Worm (Caenorhabditis elegans) whole organism, midembryonic: Measurements from ENCODE around the gene ntl-2.

Source experiments
- T22C8.4 ChIP-seq: fragments of 200-800 bp; sonication (Bioruptor generic); IDR thresholded peaks from 2 replicates; pipeline ENCODE4 v1.3.6; 2022; ENCODE audit warnings: missing genetic modification characterization, missing compliant biosample characterization
- cog-1 ChIP-seq: sonication (generic microtip); optimal IDR thresholded peaks from 2 replicates; lab custom pipeline; 2016; ENCODE audit warnings: missing genetic modification characterization, missing compliant biosample characterization
- flt-1 ChIP-seq: fragments of 200-800 bp; sonication (Bioruptor generic); IDR thresholded peaks from 2 replicates; pipeline ENCODE4 v1.3.6; 2022; ENCODE audit warnings: missing genetic modification characterization, missing compliant biosample characterization
- klf-2 ChIP-seq: fragments of 200-800 bp; sonication (Bioruptor generic); conservative IDR thresholded peaks from 2 replicates; pipeline ENCODE4 v1.3.6; 2022; ENCODE audit warnings: missing genetic modification reagents, missing genetic modification characterization, missing compliant biosample characterization
- ref-1 ChIP-seq: fragments of 200-800 bp; sonication (Bioruptor generic); conservative IDR thresholded peaks from 2 replicates; pipeline ENCODE4 v1.3.6; 2022; ENCODE audit warnings: missing genetic modification reagents, missing genetic modification characterization, missing compliant biosample characterization
- ztf-23 ChIP-seq: fragments of 200-800 bp; sonication (Bioruptor generic); IDR thresholded peaks from 2 replicates; pipeline ENCODE4 v1.3.6; 2022; ENCODE audit warnings: missing genetic modification reagents, missing genetic modification characterization, missing compliant biosample characterization

- TF ChIP-seq cog-1 (tag; lab: Kevin White, UChicago) (no peak), ref-1 (GFP tag; lab: Robert Waterston, UW) (no peak), T22C8.4 (GFP tag; lab: Robert Waterston, UW) (no peak), klf-2 (GFP tag; lab: Robert Waterston, UW) (no peak), ztf-23 (GFP tag; lab: Robert Waterston, UW) (no peak), flt-1 (GFP tag; lab: Robert Waterston, UW) (no peak)
Measured at ce11 chrII:4417333-4417732, 41.1 kb upstream of the ntl-2 start, which contains the start of gene sod-5.
